Worm (Caenorhabditis elegans): ENCODE measurements around the gene tbx-39.

- TF ChIP-seq ama-1 (optimal IDR thresholded peaks at IDR 0.05) (no peak), flt-1 (GFP tag; IDR thresholded peaks at IDR 0.05) (no peak), B0310.2 (tag; optimal IDR thresholded peaks at IDR 0.05) (no peak), aly-1 (tag; optimal IDR thresholded peaks at IDR 0.05) (no peak), tra-4 (tag; optimal IDR thresholded peaks at IDR 0.05) (no peak), hmg-4 (GFP tag; optimal IDR thresholded peaks at IDR 0.05) (no peak), ceh-36 (tag; optimal IDR thresholded peaks at IDR 0.05) (no peak), sea-1 (GFP tag; conservative IDR thresholded peaks at IDR 0.05) (no peak), ets-7 (tag; optimal IDR thresholded peaks at IDR 0.05) (no peak), F13C5.2 (tag; optimal IDR thresholded peaks at IDR 0.05) (no peak), tbx-37 (GFP tag; conservative IDR thresholded peaks at IDR 0.05) (no peak), hmbx-1 (tag; optimal IDR thresholded peaks at IDR 0.05) (no peak)
These were observed 48.3 kb upstream of the tbx-39 start, which contains the start of gene ccg-1 for ce11 chrIV:15275363-15275854.
